Worm (Caenorhabditis elegans) whole organism, L2 larva: ENCODE data around the gene ZC196.4.

Source experiments
- C34F6.9 ChIP-seq: fragments of 150-350 bp; optimal IDR thresholded peaks from 2 replicates; lab custom pipeline; 2014; ENCODE audit warnings: missing biosample characterization, missing genetic modification characterization
- R02D3.7 ChIP-seq: fragments of 150-350 bp; optimal IDR thresholded peaks from 2 replicates; lab custom pipeline; 2014; ENCODE audit warnings: missing biosample characterization, missing genetic modification characterization
- Y55F3AM.14 ChIP-seq: fragments of 200-800 bp; sonication (Bioruptor generic); optimal IDR thresholded peaks from 2 replicates; lab custom pipeline; 2018; ENCODE audit warnings: mild to moderate bottlenecking, missing genetic modification characterization, missing compliant biosample characterization
- alr-1 ChIP-seq: fragments of 150-350 bp; optimal IDR thresholded peaks from 2 replicates; lab custom pipeline; 2014; ENCODE audit warnings: missing biosample characterization, missing genetic modification characterization
- ama-1 ChIP-seq: fragments of 150-350 bp; optimal IDR thresholded peaks from 2 replicates; lab custom pipeline; 2018; ENCODE audit warnings: inconsistent platforms
- ceh-16 ChIP-seq: fragments of 150-350 bp; optimal IDR thresholded peaks from 2 replicates; lab custom pipeline; 2014; ENCODE audit warnings: missing biosample characterization, missing genetic modification characterization
- ceh-82 ChIP-seq: fragments of 150-350 bp; optimal IDR thresholded peaks from 2 replicates; lab custom pipeline; 2014; ENCODE audit warnings: missing biosample characterization, missing genetic modification characterization
- dmd-4 ChIP-seq: sonication (generic microtip); optimal IDR thresholded peaks from 2 replicates; lab custom pipeline; 2017; ENCODE audit warnings: missing biosample characterization, missing genetic modification characterization
- egl-27 ChIP-seq: sonication (generic microtip); optimal IDR thresholded peaks from 3 replicates; lab custom pipeline; 2017; ENCODE audit warnings: missing biosample characterization, missing genetic modification reagents, missing genetic modification characterization
- elt-1 ChIP-seq: fragments of 150-350 bp; optimal IDR thresholded peaks from 2 replicates; lab custom pipeline; 2014; ENCODE audit warnings: missing biosample characterization, missing genetic modification characterization
- elt-3 ChIP-seq: sonication (generic microtip); optimal IDR thresholded peaks from 2 replicates; lab custom pipeline; 2017; ENCODE audit warnings: missing biosample characterization, missing genetic modification characterization
- fos-1 ChIP-seq: fragments of 150-350 bp; optimal IDR thresholded peaks from 2 replicates; lab custom pipeline; 2014; ENCODE audit warnings: missing biosample characterization, missing genetic modification characterization
- gmeb-1 ChIP-seq: fragments of 150-350 bp; optimal IDR thresholded peaks from 2 replicates; lab custom pipeline; 2014; ENCODE audit warnings: missing biosample characterization, missing genetic modification characterization
- lin-11 ChIP-seq: fragments of 150-350 bp; sonication (generic microtip); optimal IDR thresholded peaks from 2 replicates; lab custom pipeline; 2014; ENCODE audit warnings: missing biosample characterization, missing genetic modification characterization, inconsistent platforms, mixed read lengths
- lin-13 ChIP-seq: fragments of 150-350 bp; optimal IDR thresholded peaks from 2 replicates; lab custom pipeline; 2014; ENCODE audit warnings: missing biosample characterization, missing genetic modification reagents, missing genetic modification characterization
- lin-39 ChIP-seq: fragments of 150-350 bp; optimal IDR thresholded peaks from 2 replicates; lab custom pipeline; 2014; ENCODE audit warnings: missing biosample characterization, missing genetic modification reagents, missing genetic modification characterization
- lsy-2 ChIP-seq, 2 experiments: fragments of 150-350 bp in 1 of 2; sonication (generic microtip) in 1 of 2; optimal IDR thresholded peaks; 2 replicates each; lab custom pipeline; 2014 to 2017; ENCODE audit warnings: missing biosample characterization in 2 of 2, missing genetic modification characterization in 2 of 2
- mab-5 ChIP-seq: fragments of 150-350 bp; optimal IDR thresholded peaks from 2 replicates; lab custom pipeline; 2014; ENCODE audit warnings: missing biosample characterization, missing genetic modification characterization
- mbf-1 ChIP-seq: sonication (generic microtip); optimal IDR thresholded peaks from 2 replicates; lab custom pipeline; 2017; ENCODE audit warnings: missing biosample characterization, missing genetic modification characterization
- mdl-1 ChIP-seq, 2 experiments: fragments of 150-350 bp in 1 of 2; sonication (generic microtip) in 1 of 2; optimal IDR thresholded peaks; 2 replicates each; lab custom pipeline; 2017; ENCODE audit warnings: missing biosample characterization in 2 of 2, missing genetic modification characterization in 2 of 2
- nhr-11 ChIP-seq: fragments of 150-350 bp; optimal IDR thresholded peaks from 2 replicates; lab custom pipeline; 2014; ENCODE audit warnings: missing biosample characterization, missing genetic modification characterization
- nhr-12 ChIP-seq: fragments of 150-350 bp; optimal IDR thresholded peaks from 2 replicates; lab custom pipeline; 2014; ENCODE audit warnings: missing biosample characterization, missing genetic modification characterization
- nhr-129 ChIP-seq: fragments of 150-350 bp; optimal IDR thresholded peaks from 2 replicates; lab custom pipeline; 2014; ENCODE audit warnings: missing biosample characterization, missing genetic modification characterization
- nhr-23 ChIP-seq: fragments of 150-350 bp; optimal IDR thresholded peaks from 2 replicates; lab custom pipeline; 2014; ENCODE audit warnings: missing biosample characterization, missing genetic modification reagents, missing genetic modification characterization
- nhr-237 ChIP-seq: fragments of 150-350 bp; optimal IDR thresholded peaks from 2 replicates; lab custom pipeline; 2014; ENCODE audit warnings: missing biosample characterization, missing genetic modification characterization
- nhr-25 ChIP-seq: fragments of 150-350 bp; sonication (generic microtip); optimal IDR thresholded peaks from 3 replicates; lab custom pipeline; 2014; ENCODE audit warnings: missing biosample characterization, missing genetic modification characterization
- nhr-6 ChIP-seq: fragments of 150-350 bp; optimal IDR thresholded peaks from 2 replicates; lab custom pipeline; 2014; ENCODE audit warnings: missing biosample characterization, missing genetic modification characterization
- nhr-77 ChIP-seq: fragments of 150-350 bp; optimal IDR thresholded peaks from 2 replicates; lab custom pipeline; 2014; ENCODE audit warnings: missing biosample characterization, missing genetic modification characterization
- peb-1 ChIP-seq: fragments of 150-350 bp; optimal IDR thresholded peaks from 2 replicates; lab custom pipeline; 2014; ENCODE audit warnings: missing biosample characterization, missing genetic modification characterization
- sem-4 ChIP-seq: fragments of 150-350 bp; optimal IDR thresholded peaks from 2 replicates; lab custom pipeline; 2014; ENCODE audit warnings: missing biosample characterization, missing genetic modification reagents, missing genetic modification characterization
- skn-1 ChIP-seq: sonication (generic microtip); optimal IDR thresholded peaks from 2 replicates; lab custom pipeline; 2017; ENCODE audit warnings: missing biosample characterization, missing genetic modification characterization
- sma-3 ChIP-seq: sonication (generic microtip); optimal IDR thresholded peaks from 2 replicates; lab custom pipeline; 2016; ENCODE audit warnings: missing genetic modification reagents, missing genetic modification characterization, missing compliant biosample characterization
- sma-9 ChIP-seq, 2 experiments: fragments of 150-350 bp in 1 of 2; sonication (generic microtip) in 1 of 2; optimal IDR thresholded peaks; 2 replicates each; lab custom pipeline; 2014 to 2016; ENCODE audit warnings: missing genetic modification characterization in 2 of 2, mild to moderate bottlenecking in 1 of 2, missing biosample characterization in 1 of 2, missing compliant biosample characterization in 1 of 2, missing genetic modification reagents in 1 of 2, moderate library complexity in 1 of 2
- snpc-4 ChIP-seq: fragments of 150-350 bp; optimal IDR thresholded peaks from 2 replicates; lab custom pipeline; 2014; ENCODE audit warnings: missing biosample characterization, missing genetic modification characterization
- unc-55 ChIP-seq: fragments of 150-350 bp; sonication (generic microtip); optimal IDR thresholded peaks from 3 replicates; lab custom pipeline; 2014; ENCODE audit warnings: missing biosample characterization, missing genetic modification reagents, missing genetic modification characterization
- unc-62 ChIP-seq: fragments of 150-350 bp; optimal IDR thresholded peaks from 2 replicates; lab custom pipeline; 2014; ENCODE audit warnings: missing biosample characterization, missing genetic modification reagents, missing genetic modification characterization
- zag-1 ChIP-seq: fragments of 150-350 bp; optimal IDR thresholded peaks from 2 replicates; lab custom pipeline; 2014; ENCODE audit warnings: missing biosample characterization, missing genetic modification characterization
- ztf-1 ChIP-seq: fragments of 200-800 bp; sonication (Bioruptor generic); conservative IDR thresholded peaks from 2 replicates; pipeline ENCODE4 v1.3.6; 2022; ENCODE audit warnings: missing genetic modification characterization, missing compliant biosample characterization
- ztf-11 ChIP-seq: sonication (generic microtip); optimal IDR thresholded peaks from 2 replicates; lab custom pipeline; 2017; ENCODE audit warnings: missing biosample characterization, missing genetic modification characterization
- ztf-4 ChIP-seq: fragments of 150-350 bp; optimal IDR thresholded peaks from 2 replicates; lab custom pipeline; 2014; ENCODE audit warnings: missing biosample characterization, missing genetic modification characterization

The ZC196.4 gene

ce11 chrV:8729100-8729499, 3.8 kb upstream of the ZC196.4 start, which contains the start of gene ZC196.5:
Gene ZC196.5, plus strand, starts transcription at chrV:8729400.
- no peak for TF ChIP-seq lin-11
- TF ChIP-seq nhr-23 (tag; lab: Kevin White, UChicago): no peak
- TF ChIP-seq ceh-82: no peak
- no peak for TF ChIP-seq elt-1 (tag; lab: Kevin White, UChicago)
- TF ChIP-seq R02D3.7: no peak
- TF ChIP-seq fos-1: no peak
- no peak for TF ChIP-seq peb-1 (tag; lab: Kevin White, UChicago)
- no peak for TF ChIP-seq ztf-4
- no peak for TF ChIP-seq nhr-11
- TF ChIP-seq nhr-77 (tag; lab: Kevin White, UChicago): no peak
- no peak for TF ChIP-seq lin-13 (GFP tag; lab: Kevin White, UChicago)
- no peak for TF ChIP-seq unc-62 (GFP tag; lab: Kevin White, UChicago)
- no peak for TF ChIP-seq gmeb-1 (tag; lab: Kevin White, UChicago)
- TF ChIP-seq skn-1 (tag; lab: Kevin White, UChicago): no peak
- no peak for TF ChIP-seq nhr-6 (tag; lab: Kevin White, UChicago)
- TF ChIP-seq, all 48 proteins: peak for 0

ce11 chrV:8730991-8731390, 1.9 kb upstream of the ZC196.4 start:
- TF ChIP-seq fos-1 (peak; percentile 20), lsy-2 (tag; optimal IDR thresholded peaks at IDR 0.05; lab: Kevin White, UChicago) (no peak)
- TF ChIP-seq, all 48 proteins: peak for 1

- TF ChIP-seq lin-11 (no peak), ama-1 (lab: Kevin White, UChicago) (no peak), gmeb-1 (tag; lab: Kevin White, UChicago) (no peak), sem-4 (tag; lab: Kevin White, UChicago) (no peak), snpc-4 (tag; lab: Kevin White, UChicago) (no peak), ceh-16 (tag; lab: Kevin White, UChicago) (no peak), elt-3 (tag; lab: Kevin White, UChicago) (no peak), sma-9 (GFP tag; optimal IDR thresholded peaks at IDR 0.05; lab: Kevin White, UChicago) (no peak), sma-9 (tag; optimal IDR thresholded peaks at IDR 0.05; lab: Kevin White, UChicago) (no peak), zag-1 (tag; lab: Kevin White, UChicago) (no peak), nhr-12 (tag; lab: Kevin White, UChicago) (no peak), lin-13 (GFP tag; lab: Kevin White, UChicago) (no peak), ztf-1 (GFP tag; lab: Robert Waterston, UW) (no peak), nhr-129 (no peak), unc-62 (GFP tag; lab: Kevin White, UChicago) (no peak), ceh-82 (no peak)
- TF ChIP-seq, all 48 proteins: peak for 0
Measured at ce11 chrV:8736369-8736768, 3.5 kb downstream of the ZC196.4 start, which contains the start of gene ZC196.3. Gene ZC196.3, plus strand, starts transcription at chrV:8736669.

- TF ChIP-seq ztf-1 (GFP tag; lab: Robert Waterston, UW) (no peak), ztf-4 (no peak), alr-1 (tag; lab: Kevin White, UChicago) (no peak), egl-27 (no peak), C34F6.9 (no peak), ceh-82 (no peak), fos-1 (no peak), elt-3 (tag; lab: Kevin White, UChicago) (no peak), nhr-11 (no peak), skn-1 (tag; lab: Kevin White, UChicago) (no peak), Y55F3AM.14 (GFP tag; lab: Kevin White, UChicago) (no peak), unc-62 (GFP tag; lab: Kevin White, UChicago) (no peak), nhr-25 (no peak), sma-3 (no peak)
Measured at ce11 chrV:8739136-8739535, 6.2 kb downstream of the ZC196.4 start, which contains the start of gene ZC196.2. Gene ZC196.2, plus strand, starts transcription at chrV:8739436.

- TF ChIP-seq lin-39 (tag; lab: Kevin White, UChicago) (no peak), mbf-1 (no peak), ztf-11 (tag; lab: Kevin White, UChicago) (no peak), ceh-82 (no peak), mdl-1 (tag; optimal IDR thresholded peaks at IDR 0.05; lab: Kevin White, UChicago) (no peak), unc-62 (GFP tag; lab: Kevin White, UChicago) (no peak), peb-1 (tag; lab: Kevin White, UChicago) (no peak), lsy-2 (tag; optimal IDR thresholded peaks at IDR 0.05; lab: Kevin White, UChicago) (no peak), nhr-25 (no peak), C34F6.9 (no peak), dmd-4 (tag; lab: Kevin White, UChicago) (no peak), ama-1 (lab: Kevin White, UChicago) (no peak), ceh-16 (tag; lab: Kevin White, UChicago) (no peak), ztf-4 (no peak), Y55F3AM.14 (GFP tag; lab: Kevin White, UChicago) (no peak), fos-1 (no peak), nhr-237 (no peak), mab-5 (tag; lab: Kevin White, UChicago) (no peak), lin-13 (GFP tag; lab: Kevin White, UChicago) (no peak), unc-55 (GFP tag; lab: Kevin White, UChicago) (no peak)
Measured at ce11 chrV:8745858-8746257, 13.0 kb downstream of the ZC196.4 start, which contains the start of gene B0507.6. Gene B0507.6, plus strand, starts transcription at chrV:8746158.
